Fruit fly (Drosophila melanogaster) whole organism, adult: ENCODE measurements around the gene klar.
A peak's percentile ranks its signal among the peaks of the same experiment; 100 is the strongest.

Experiments
- CG11617 ChIP-seq: fragments of 200-800 bp; sonication (Bioruptor generic); optimal IDR thresholded peaks from 2 replicates; lab custom pipeline; 2017; ENCODE audit warnings: mild to moderate bottlenecking, missing biosample characterization, missing genetic modification reagents, missing genetic modification characterization
- CG12768 ChIP-seq: fragments of 200-800 bp; sonication (Bioruptor generic); optimal IDR thresholded peaks from 2 replicates; lab custom pipeline; 2017; ENCODE audit warnings: missing biosample characterization, missing genetic modification characterization, mild to moderate bottlenecking, moderate library complexity, missing genetic modification reagents
- CG14711 ChIP-seq: fragments of 200-800 bp; sonication (Bioruptor generic); optimal IDR thresholded peaks from 2 replicates; lab custom pipeline; 2018; ENCODE audit warnings: missing biosample characterization, mild to moderate bottlenecking, missing genetic modification characterization, moderate library complexity
- CG1620 ChIP-seq: fragments of 200-800 bp; sonication (Bioruptor generic); optimal IDR thresholded peaks from 2 replicates; lab custom pipeline; 2016; ENCODE audit warnings: missing biosample characterization, missing genetic modification characterization
- CG33017 ChIP-seq: fragments of 200-800 bp; sonication (Bioruptor generic); optimal IDR thresholded peaks from 2 replicates; lab custom pipeline; 2018; ENCODE audit warnings: missing biosample characterization, mild to moderate bottlenecking, missing genetic modification characterization, moderate library complexity
- CG5204 ChIP-seq: fragments of 200-800 bp; sonication (Bioruptor generic); optimal IDR thresholded peaks from 2 replicates; lab custom pipeline; 2016; ENCODE audit warnings: missing biosample characterization, missing genetic modification characterization
- CG7045 ChIP-seq: fragments of 200-800 bp; sonication (Bioruptor generic); optimal IDR thresholded peaks from 2 replicates; lab custom pipeline; 2017; ENCODE audit warnings: missing biosample characterization, mild to moderate bottlenecking, missing genetic modification characterization
- CG7101 ChIP-seq: fragments of 200-800 bp; sonication (Bioruptor generic); optimal IDR thresholded peaks from 2 replicates; lab custom pipeline; 2018; ENCODE audit warnings: missing biosample characterization, mild to moderate bottlenecking, missing genetic modification characterization, moderate library complexity
- Clk ChIP-seq: fragments of 200-800 bp; sonication (Bioruptor generic); optimal IDR thresholded peaks from 2 replicates; lab custom pipeline; 2017; ENCODE audit warnings: missing biosample characterization, missing genetic modification characterization
- Crg-1 ChIP-seq: fragments of 200-800 bp; sonication (Bioruptor generic); optimal IDR thresholded peaks from 2 replicates; lab custom pipeline; 2016; ENCODE audit warnings: missing biosample characterization, missing genetic modification characterization
- Hr96 ChIP-seq: fragments of 200-800 bp; sonication (Bioruptor generic); optimal IDR thresholded peaks from 2 replicates; lab custom pipeline; 2016; ENCODE audit warnings: missing biosample characterization, missing genetic modification characterization
- Mnt ChIP-seq: fragments of 200-800 bp; sonication (Bioruptor generic); optimal IDR thresholded peaks from 2 replicates; lab custom pipeline; 2016; ENCODE audit warnings: missing biosample characterization, mild to moderate bottlenecking, missing genetic modification characterization
- bab1 ChIP-seq: fragments of 200-800 bp; sonication (Bioruptor generic); optimal IDR thresholded peaks from 3 replicates; lab custom pipeline; 2019; ENCODE audit warnings: missing biosample characterization, mild to moderate bottlenecking, missing genetic modification characterization, moderate library complexity
- cic ChIP-seq: fragments of 200-800 bp; sonication (Bioruptor generic); optimal IDR thresholded peaks from 2 replicates; lab custom pipeline; 2017; ENCODE audit warnings: missing biosample characterization, mild to moderate bottlenecking, missing genetic modification characterization, moderate library complexity
- cnc ChIP-seq, 2 experiments: fragments of >200 bp; optimal IDR thresholded peaks; 2 replicates each; lab custom pipeline; 2017
- kay ChIP-seq: fragments of 200-800 bp; sonication (Bioruptor generic); peaks from one replicate; lab custom pipeline; 2016; ENCODE audit warnings: missing biosample characterization, missing genetic modification characterization, borderline replicate concordance
- ovo ChIP-seq: fragments of 200-800 bp; sonication (Bioruptor generic); optimal IDR thresholded peaks from 2 replicates; lab custom pipeline; 2016; ENCODE audit warnings: missing biosample characterization, missing genetic modification characterization
- pad ChIP-seq: fragments of 200-800 bp; sonication (Bioruptor generic); optimal IDR thresholded peaks from 3 replicates; lab custom pipeline; 2017; ENCODE audit warnings: missing biosample characterization, missing genetic modification characterization, mild to moderate bottlenecking, moderate library complexity, missing genetic modification reagents
- tj ChIP-seq: fragments of 200-800 bp; sonication (Bioruptor generic); optimal IDR thresholded peaks from 3 replicates; lab custom pipeline; 2017; ENCODE audit warnings: missing biosample characterization, mild to moderate bottlenecking, missing genetic modification characterization, moderate library complexity
- toe ChIP-seq: fragments of 200-800 bp; sonication (Bioruptor generic); optimal IDR thresholded peaks from 2 replicates; lab custom pipeline; 2016; ENCODE audit warnings: missing biosample characterization, missing genetic modification characterization

The klar gene

dm6 chr3L:554577-554976, 14.2 kb upstream of the klar start:
- TF ChIP-seq CG12768 (GFP tag; lab: Kevin White, UChicago) (no peak), CG7045 (GFP tag; lab: Kevin White, UChicago) (no peak), CG11617 (no peak)

DNA sequence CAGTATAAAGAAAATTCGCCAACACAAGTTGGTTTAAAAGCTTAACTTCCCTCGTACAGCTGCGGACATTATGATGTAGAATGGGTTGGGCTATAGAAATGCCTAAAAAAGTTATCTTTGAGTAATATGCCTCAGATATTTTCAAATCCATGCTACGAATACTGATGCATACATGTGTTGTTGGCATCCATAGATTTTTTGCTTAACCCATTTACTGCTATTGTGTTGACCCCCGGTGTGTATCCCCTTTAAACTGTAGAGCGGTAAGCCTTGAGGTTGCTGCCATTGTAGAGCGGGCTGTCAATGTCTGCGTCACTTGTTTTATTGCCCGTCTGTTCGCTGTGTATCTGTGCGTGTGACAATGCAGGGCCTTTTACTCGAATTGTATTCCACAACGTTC, 12.5 kb upstream of the klar start:
- peak; percentile 52 for TF ChIP-seq CG33017 (tag; lab: Kevin White, UChicago)
- no peak for TF ChIP-seq Crg-1
- no peak for TF ChIP-seq cic (GFP tag; lab: Kevin White, UChicago)
- TF ChIP-seq toe (GFP tag; lab: Kevin White, UChicago), result no peak
- TF ChIP-seq tj (GFP tag; lab: Kevin White, UChicago), result peak; percentile 41
- peak; percentile 88 for TF ChIP-seq bab1 (GFP tag; lab: Kevin White, UChicago)
- TF ChIP-seq Clk, result no peak
- peak; percentile 38 for TF ChIP-seq CG11617
- TF ChIP-seq cnc (optimal IDR thresholded peaks at IDR 0.05; lab: Kevin White, UChicago), result no peak
- TF ChIP-seq CG12768 (GFP tag; lab: Kevin White, UChicago), result peak; percentile 53
- no peak for TF ChIP-seq CG1620 (GFP tag; lab: Kevin White, UChicago)
- no peak for TF ChIP-seq pad (GFP tag; lab: Kevin White, UChicago)
- peak; percentile 68 for TF ChIP-seq CG7101 (tag; lab: Kevin White, UChicago)
- TF ChIP-seq CG14711 (tag; lab: Kevin White, UChicago), result peak; percentile 68
- no peak for TF ChIP-seq ovo (GFP tag; lab: Kevin White, UChicago)
- TF ChIP-seq Mnt, result no peak
- TF ChIP-seq Hr96, result no peak
- no peak for TF ChIP-seq kay (GFP tag; lab: Kevin White, UChicago)
- TF ChIP-seq CG5204, result no peak
- TF ChIP-seq CG7045 (GFP tag; lab: Kevin White, UChicago), result peak; percentile 55

DNA sequence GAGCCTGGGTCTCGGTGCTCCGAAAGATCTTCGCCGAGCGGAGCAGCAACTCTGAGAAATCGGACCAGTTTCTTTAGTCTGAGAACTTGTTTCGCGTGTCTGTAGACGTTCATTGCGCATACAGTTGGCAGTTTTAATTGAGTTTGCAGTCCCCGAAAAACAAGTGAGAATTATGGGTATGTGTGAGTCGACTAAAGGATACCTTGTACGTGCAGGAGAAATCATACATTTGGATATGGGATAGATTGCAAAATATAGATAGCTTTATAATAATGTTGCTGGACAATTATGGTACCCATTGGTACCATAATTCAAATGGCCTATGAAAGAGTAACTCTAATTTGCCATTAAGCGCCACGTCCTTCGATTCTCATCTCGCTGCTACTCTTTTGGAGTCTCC, 12.0 kb upstream of the klar start:
- no peak for TF ChIP-seq Clk
- no peak for TF ChIP-seq CG33017 (tag; lab: Kevin White, UChicago)
- TF ChIP-seq CG5204, result no peak
- no peak for TF ChIP-seq ovo (GFP tag; lab: Kevin White, UChicago)

- TF ChIP-seq CG11617, result no peak
- TF ChIP-seq CG33017 (tag; lab: Kevin White, UChicago), result no peak
- TF ChIP-seq Mnt, result no peak
- TF ChIP-seq bab1 (GFP tag; lab: Kevin White, UChicago), result no peak
- no peak for TF ChIP-seq Hr96
- TF ChIP-seq kay (GFP tag; lab: Kevin White, UChicago), result no peak
- TF ChIP-seq CG12768 (GFP tag; lab: Kevin White, UChicago), result no peak
- TF ChIP-seq CG14711 (tag; lab: Kevin White, UChicago), result no peak
- TF ChIP-seq Crg-1, result no peak
Observed at dm6 chr3L:551844-552243, 11.4 kb upstream of the klar start.

DNA sequence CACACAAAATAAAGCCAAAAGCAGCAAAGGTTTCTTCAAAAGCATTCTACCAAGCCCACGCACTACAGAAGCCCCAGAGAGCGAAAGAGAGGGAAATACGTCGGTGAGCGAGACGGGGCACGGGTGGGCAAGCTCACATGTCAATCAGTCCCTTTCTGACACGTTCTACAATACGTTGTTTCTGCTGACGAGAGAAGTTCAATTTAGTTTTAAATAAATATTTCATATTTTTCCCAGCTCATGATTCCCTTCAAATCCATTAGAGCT, 10.3 kb upstream of the klar start:
- TF ChIP-seq CG7101 (tag; lab: Kevin White, UChicago) (no peak), tj (GFP tag; lab: Kevin White, UChicago) (peak; percentile 78), Crg-1 (no peak), CG33017 (tag; lab: Kevin White, UChicago) (no peak), CG14711 (tag; lab: Kevin White, UChicago) (no peak)

dm6 chr3L:550082-550827, 9.8 kb upstream of the klar start:
- no peak for TF ChIP-seq cic (GFP tag; lab: Kevin White, UChicago)
- TF ChIP-seq CG5204, result no peak
- TF ChIP-seq Mnt, result no peak
- no peak for TF ChIP-seq Clk
- no peak for TF ChIP-seq toe (GFP tag; lab: Kevin White, UChicago)
- no peak for TF ChIP-seq CG12768 (GFP tag; lab: Kevin White, UChicago)
- TF ChIP-seq CG14711 (tag; lab: Kevin White, UChicago), result no peak
- TF ChIP-seq ovo (GFP tag; lab: Kevin White, UChicago), result no peak
- TF ChIP-seq kay (GFP tag; lab: Kevin White, UChicago), result no peak

dm6 chr3L:548304-549198, 8.1 kb upstream of the klar start:
- peak; percentile 22 for TF ChIP-seq CG33017 (tag; lab: Kevin White, UChicago)
- TF ChIP-seq cic (GFP tag; lab: Kevin White, UChicago), result peak; percentile 71
- TF ChIP-seq CG12768 (GFP tag; lab: Kevin White, UChicago), result peak; percentile 62
- TF ChIP-seq CG11617, result peak; percentile 33
- peak; percentile 38 for TF ChIP-seq CG14711 (tag; lab: Kevin White, UChicago)
- TF ChIP-seq Mnt, result peak; percentile 43
- no peak for TF ChIP-seq CG7045 (GFP tag; lab: Kevin White, UChicago)
- TF ChIP-seq cnc (optimal IDR thresholded peaks at IDR 0.05; lab: Kevin White, UChicago), result no peak
- TF ChIP-seq Crg-1, result peak; percentile 55
- peak; percentile 64 for TF ChIP-seq tj (GFP tag; lab: Kevin White, UChicago)
- TF ChIP-seq CG1620 (GFP tag; lab: Kevin White, UChicago), result no peak
- TF ChIP-seq kay (GFP tag; lab: Kevin White, UChicago), result peak; percentile 98
- TF ChIP-seq pad (GFP tag; lab: Kevin White, UChicago), result peak; percentile 20
- peak; percentile 24 for TF ChIP-seq Clk
- TF ChIP-seq CG5204, result no peak
